Worm (Caenorhabditis elegans): ENCODE results near the gene F23H12.5.

ce11 chrV:12369437-12369836, 11.0 kb downstream of the F23H12.5 start, which contains the start of gene gcy-13:
- no peak for TF ChIP-seq nfya-1 (tag; optimal IDR thresholded peaks at IDR 0.05)
- TF ChIP-seq C38D4.7 (GFP tag; optimal IDR thresholded peaks at IDR 0.05): no peak
- TF ChIP-seq ceh-14 (tag; optimal IDR thresholded peaks at IDR 0.05): no peak
- no peak for TF ChIP-seq unc-3 (GFP tag; conservative IDR thresholded peaks at IDR 0.05)
- TF ChIP-seq unc-3 (tag; optimal IDR thresholded peaks at IDR 0.05): no peak
- no peak for TF ChIP-seq eyg-1 (tag; optimal IDR thresholded peaks at IDR 0.05)
